Fruit fly (Drosophila melanogaster) whole organism, embryonic: ENCODE data around the gene lectin-28C.

Experiments used
- BtbVII ChIP-seq: fragments of 200-800 bp; sonication (Bioruptor generic); optimal IDR thresholded peaks from 3 replicates; lab custom pipeline; 2017; ENCODE audit warnings: missing biosample characterization, mild to moderate bottlenecking, missing genetic modification characterization
- CG10274 ChIP-seq: fragments of 200-800 bp; sonication (Bioruptor generic); optimal IDR thresholded peaks from 3 replicates; lab custom pipeline; 2017; ENCODE audit warnings: missing biosample characterization, mild to moderate bottlenecking, missing genetic modification characterization
- CG10979 ChIP-seq: fragments of 200-800 bp; sonication (Bioruptor generic); optimal IDR thresholded peaks from 2 replicates; lab custom pipeline; 2018; ENCODE audit warnings: missing biosample characterization, mild to moderate bottlenecking, missing genetic modification characterization, moderate library complexity
- CG11504 ChIP-seq: fragments of 200-800 bp; sonication (Bioruptor generic); optimal IDR thresholded peaks from 3 replicates; lab custom pipeline; 2019; ENCODE audit warnings: missing biosample characterization, mild to moderate bottlenecking, missing genetic modification characterization, moderate library complexity
- CG11560 ChIP-seq: fragments of 200-800 bp; sonication (Bioruptor generic); IDR thresholded peaks from 3 replicates; pipeline ENCODE4 v1.3.6; 2022; ENCODE audit warnings: missing biosample characterization, missing genetic modification characterization
- CG11696 ChIP-seq: fragments of 200-800 bp; sonication (Bioruptor generic); IDR thresholded peaks from 2 replicates; pipeline ENCODE4 v1.3.6; 2022; ENCODE audit warnings: missing biosample characterization, missing genetic modification characterization
- CG12299 ChIP-seq: fragments of 200-800 bp; sonication (Bioruptor generic); optimal IDR thresholded peaks from 2 replicates; lab custom pipeline; 2018; ENCODE audit warnings: missing biosample characterization, mild to moderate bottlenecking, missing genetic modification characterization
- CG13624 ChIP-seq: fragments of 200-800 bp; sonication (Bioruptor generic); optimal IDR thresholded peaks from 2 replicates; lab custom pipeline; 2016; ENCODE audit warnings: missing biosample characterization, missing genetic modification characterization
- CG14441 ChIP-seq: fragments of 200-800 bp; sonication (Bioruptor generic); IDR thresholded peaks from 2 replicates; pipeline ENCODE4 v1.3.6; 2022; ENCODE audit warnings: missing biosample characterization, missing genetic modification characterization
- CG15479 ChIP-seq: fragments of 200-800 bp; sonication (Bioruptor generic); optimal IDR thresholded peaks from 3 replicates; lab custom pipeline; 2019; ENCODE audit warnings: missing biosample characterization, mild to moderate bottlenecking, missing genetic modification characterization, moderate library complexity
- CG17186 ChIP-seq: fragments of 200-800 bp; sonication (Bioruptor generic); optimal IDR thresholded peaks from 3 replicates; lab custom pipeline; 2017; ENCODE audit warnings: missing biosample characterization, missing genetic modification reagents, missing genetic modification characterization
- CG2875 ChIP-seq: fragments of 200-800 bp; sonication (Bioruptor generic); optimal IDR thresholded peaks from 2 replicates; lab custom pipeline; 2017; ENCODE audit warnings: missing biosample characterization, mild to moderate bottlenecking, missing genetic modification characterization, missing genetic modification reagents
- CG31365 ChIP-seq: fragments of 200-800 bp; sonication (Bioruptor generic); optimal IDR thresholded peaks from 2 replicates; lab custom pipeline; 2018; ENCODE audit warnings: missing biosample characterization, mild to moderate bottlenecking, missing genetic modification characterization
- CG4730 ChIP-seq: fragments of 200-800 bp; sonication (Bioruptor generic); IDR thresholded peaks from 2 replicates; pipeline ENCODE4 v1.3.6; 2022; ENCODE audit warnings: missing biosample characterization, missing genetic modification characterization
- CG5245 ChIP-seq: fragments of 200-800 bp; sonication (Bioruptor generic); optimal IDR thresholded peaks from 3 replicates; lab custom pipeline; 2016; ENCODE audit warnings: missing biosample characterization, missing genetic modification characterization
- CG7271 ChIP-seq: fragments of 200-800 bp; sonication (Bioruptor generic); optimal IDR thresholded peaks from 2 replicates; lab custom pipeline; 2018; ENCODE audit warnings: missing biosample characterization, mild to moderate bottlenecking, missing genetic modification characterization, moderate library complexity
- CG7372 ChIP-seq: fragments of 200-800 bp; sonication (Bioruptor generic); IDR thresholded peaks from 2 replicates; pipeline ENCODE4 v1.3.6; 2022; ENCODE audit warnings: missing biosample characterization, missing genetic modification characterization
- CG7745 ChIP-seq: fragments of 200-800 bp; sonication (Bioruptor generic); optimal IDR thresholded peaks from 2 replicates; lab custom pipeline; 2018; ENCODE audit warnings: missing biosample characterization, mild to moderate bottlenecking, missing genetic modification characterization, moderate library complexity
- CG8281 ChIP-seq: fragments of 200-800 bp; sonication (Bioruptor generic); optimal IDR thresholded peaks from 2 replicates; lab custom pipeline; 2018; ENCODE audit warnings: missing biosample characterization, mild to moderate bottlenecking, missing genetic modification characterization, moderate library complexity
- Chrac-16 ChIP-seq: fragments of 200-800 bp; sonication (Bioruptor generic); optimal IDR thresholded peaks from 3 replicates; lab custom pipeline; 2016; ENCODE audit warnings: missing biosample characterization, missing genetic modification characterization
- CkIIα-i1 ChIP-seq: fragments of 200-800 bp; sonication (Bioruptor generic); IDR thresholded peaks from 2 replicates; pipeline ENCODE4 v1.3.6; 2022; ENCODE audit warnings: missing biosample characterization, missing genetic modification characterization
- CoRest ChIP-seq: fragments of 200-800 bp; sonication (Bioruptor generic); optimal IDR thresholded peaks from 3 replicates; lab custom pipeline; 2018; ENCODE audit warnings: missing biosample characterization, mild to moderate bottlenecking, missing genetic modification characterization, moderate library complexity
- Deaf1 ChIP-seq: fragments of 200-800 bp; optimal IDR thresholded peaks from 3 replicates; lab custom pipeline; 2019; ENCODE audit warnings: missing biosample characterization, mild to moderate bottlenecking, missing genetic modification characterization, moderate library complexity
- Dfd ChIP-seq, 2 experiments: fragments of >200 bp; optimal IDR thresholded peaks; 2 replicates each; lab custom pipeline; 2017; ENCODE audit warnings: missing biosample characterization in 2 of 2, missing genetic modification characterization in 2 of 2
- Dip3 ChIP-seq: fragments of 200-800 bp; sonication (Bioruptor generic); optimal IDR thresholded peaks from 3 replicates; lab custom pipeline; 2016; ENCODE audit warnings: missing biosample characterization, missing genetic modification characterization
- Fer1 ChIP-seq: fragments of 200-800 bp; sonication (Bioruptor generic); optimal IDR thresholded peaks from 2 replicates; lab custom pipeline; 2017; ENCODE audit warnings: missing biosample characterization, mild to moderate bottlenecking, missing genetic modification characterization
- HLH3B ChIP-seq: fragments of 200-800 bp; sonication (Bioruptor generic); IDR thresholded peaks from 2 replicates; pipeline ENCODE4 v1.3.6; 2022; ENCODE audit warnings: missing biosample characterization, missing genetic modification characterization
- Hey ChIP-seq: fragments of 200-800 bp; sonication (Bioruptor generic); optimal IDR thresholded peaks from 3 replicates; lab custom pipeline; 2018; ENCODE audit warnings: missing biosample characterization, mild to moderate bottlenecking, missing genetic modification characterization
- Hmx ChIP-seq: fragments of 200-800 bp; sonication (Bioruptor generic); optimal IDR thresholded peaks from 2 replicates; lab custom pipeline; 2016; ENCODE audit warnings: missing biosample characterization, missing genetic modification characterization
- Hr78 ChIP-seq, 2 experiments: fragments of 200-800 bp in 1 of 2; fragments of >200 bp in 1 of 2; sonication (Bioruptor generic) in 1 of 2; optimal IDR thresholded peaks; 2 replicates each; lab custom pipeline; 2017 to 2019; ENCODE audit warnings: missing biosample characterization in 2 of 2, missing genetic modification characterization in 2 of 2, mild to moderate bottlenecking in 1 of 2, moderate library complexity in 1 of 2
- Hsf ChIP-seq: fragments of 200-800 bp; sonication (Bioruptor generic); optimal IDR thresholded peaks from 3 replicates; lab custom pipeline; 2016; ENCODE audit warnings: missing biosample characterization, missing genetic modification characterization
- Mad ChIP-seq: fragments of 200-800 bp; sonication (Bioruptor generic); optimal IDR thresholded peaks from 2 replicates; lab custom pipeline; 2016; ENCODE audit warnings: missing biosample characterization, missing genetic modification characterization
- Nf-YA ChIP-seq: fragments of 200-800 bp; sonication (Bioruptor generic); IDR thresholded peaks from 2 replicates; pipeline ENCODE4 v1.3.6; 2022; ENCODE audit warnings: missing biosample characterization, missing genetic modification characterization
- Vsx1 ChIP-seq: fragments of 200-800 bp; sonication (Bioruptor generic); optimal IDR thresholded peaks from 2 replicates; lab custom pipeline; 2017; ENCODE audit warnings: missing biosample characterization, mild to moderate bottlenecking, missing genetic modification characterization, missing genetic modification reagents
- dan ChIP-seq: fragments of 200-800 bp; sonication (Bioruptor generic); IDR thresholded peaks from 2 replicates; pipeline ENCODE4 v1.3.6; 2022; ENCODE audit warnings: missing biosample characterization, missing genetic modification characterization
- esg ChIP-seq: fragments of 200-800 bp; sonication (Bioruptor generic); conservative IDR thresholded peaks from 2 replicates; pipeline ENCODE4 v1.3.6; 2022; ENCODE audit warnings: missing biosample characterization, missing genetic modification characterization
- ewg ChIP-seq: fragments of 200-800 bp; sonication (Bioruptor generic); optimal IDR thresholded peaks from 3 replicates; lab custom pipeline; 2017; ENCODE audit warnings: mild to moderate bottlenecking, missing biosample characterization, missing genetic modification reagents, missing genetic modification characterization
- fd3F ChIP-seq: fragments of 200-800 bp; sonication (Bioruptor generic); optimal IDR thresholded peaks from 2 replicates; lab custom pipeline; 2018; ENCODE audit warnings: missing biosample characterization, mild to moderate bottlenecking, missing genetic modification characterization, moderate library complexity
- ftz-f1 ChIP-seq: fragments of 200-800 bp; sonication (Bioruptor generic); optimal IDR thresholded peaks from 2 replicates; lab custom pipeline; 2016; ENCODE audit warnings: missing biosample characterization, missing genetic modification characterization
- inv ChIP-seq: fragments of 200-800 bp; sonication (Bioruptor generic); IDR thresholded peaks from 2 replicates; pipeline ENCODE4 v1.3.6; 2022; ENCODE audit warnings: missing biosample characterization, missing genetic modification characterization; ENCODE audit not compliant: partially characterized antibody
- nom ChIP-seq: fragments of 200-800 bp; sonication (Bioruptor generic); optimal IDR thresholded peaks from 2 replicates; lab custom pipeline; 2017; ENCODE audit warnings: missing biosample characterization, missing genetic modification characterization, mild to moderate bottlenecking, moderate library complexity, missing genetic modification reagents
- peb ChIP-seq: fragments of 200-800 bp; sonication (Bioruptor generic); IDR thresholded peaks from 2 replicates; pipeline ENCODE4 v1.3.6; 2022; ENCODE audit warnings: missing biosample characterization, missing genetic modification characterization
- pfk ChIP-seq: fragments of 200-800 bp; sonication (Bioruptor generic); optimal IDR thresholded peaks from 2 replicates; lab custom pipeline; 2018; ENCODE audit warnings: missing biosample characterization, mild to moderate bottlenecking, missing genetic modification characterization, moderate library complexity
- phol ChIP-seq: fragments of 200-800 bp; sonication (Bioruptor generic); optimal IDR thresholded peaks from 3 replicates; lab custom pipeline; 2018; ENCODE audit warnings: missing biosample characterization, mild to moderate bottlenecking, missing genetic modification characterization, moderate library complexity
- sc ChIP-seq, 3 experiments: fragments of >200 bp in 2 of 3; fragments of 200-800 bp in 1 of 3; sonication (Bioruptor generic) in 1 of 3; optimal IDR thresholded peaks; 2 replicates in 2 of 3; 3 replicates in 1 of 3; lab custom pipeline; 2017; ENCODE audit warnings: mild to moderate bottlenecking in 1 of 3, missing biosample characterization in 1 of 3, missing genetic modification characterization in 1 of 3, missing genetic modification reagents in 1 of 3
- so ChIP-seq: fragments of 200-800 bp; sonication (Bioruptor generic); IDR thresholded peaks from 3 replicates; pipeline ENCODE4 v1.3.6; 2022; ENCODE audit warnings: missing biosample characterization, missing genetic modification characterization
- stc ChIP-seq: fragments of 200-800 bp; sonication (Bioruptor generic); IDR thresholded peaks from 2 replicates; pipeline ENCODE4 v1.3.6; 2022; ENCODE audit warnings: missing biosample characterization, missing genetic modification characterization
- sug ChIP-seq: fragments of 200-800 bp; optimal IDR thresholded peaks from 2 replicates; lab custom pipeline; 2019; ENCODE audit warnings: missing biosample characterization, mild to moderate bottlenecking, missing genetic modification characterization, moderate library complexity
- vvl ChIP-seq: fragments of 200-800 bp; sonication (Bioruptor generic); IDR thresholded peaks from 2 replicates; pipeline ENCODE4 v1.3.6; 2022; ENCODE audit warnings: missing biosample characterization, missing genetic modification characterization
- wor ChIP-seq: fragments of 200-800 bp; sonication (Bioruptor generic); IDR thresholded peaks from 2 replicates; pipeline ENCODE4 v1.3.6; 2022; ENCODE audit warnings: missing biosample characterization, missing genetic modification characterization
- zf30C ChIP-seq: fragments of 200-800 bp; sonication (Bioruptor generic); optimal IDR thresholded peaks from 3 replicates; lab custom pipeline; 2018; ENCODE audit warnings: missing biosample characterization, mild to moderate bottlenecking, missing genetic modification characterization

The lectin-28C gene

dm6 chr2L:7890654-7891114, 33.8 kb downstream of the lectin-28C start, which contains the start of gene Spn28Db (continued):
- TF ChIP-seq CG7745 (tag; lab: Kevin White, UChicago) (no peak), pfk (GFP tag; lab: Kevin White, UChicago) (no peak), CG17186 (GFP tag; lab: Kevin White, UChicago) (no peak), CG11560 (tag; lab: Robert Waterston, UW) (no peak), CG14441 (GFP tag; lab: Robert Waterston, UW) (no peak), phol (tag; lab: Kevin White, UChicago) (peak; percentile 11), CG12299 (tag; lab: Kevin White, UChicago) (no peak), Hr78 (GFP tag; optimal IDR thresholded peaks at IDR 0.05; lab: Kevin White, UChicago) (no peak), Dip3 (GFP tag; lab: Kevin White, UChicago) (peak; percentile 53), CG7372 (GFP tag; lab: Robert Waterston, UW) (no peak), CG10979 (tag; lab: Kevin White, UChicago) (no peak), fd3F (GFP tag; lab: Kevin White, UChicago) (no peak), peb (no peak), HLH3B (no peak), BtbVII (no peak), inv (GFP tag; lab: Robert Waterston, UW) (peak; percentile 31; the same call in 1 of the 2 replicates), CG31365 (tag; lab: Kevin White, UChicago) (peak; percentile 22), CG8281 (tag; lab: Kevin White, UChicago) (no peak), CkIIα-i1 (GFP tag; lab: Robert Waterston, UW) (no peak), Dfd (GFP tag; optimal IDR thresholded peaks at IDR 0.05; lab: Kevin White, UChicago) (no peak), CG5245 (GFP tag; lab: Kevin White, UChicago) (no peak), wor (GFP tag; lab: Robert Waterston, UW) (no peak), esg (GFP tag; lab: Robert Waterston, UW) (no peak), CG11696 (GFP tag; lab: Robert Waterston, UW) (no peak), CG15479 (GFP tag; lab: Kevin White, UChicago) (no peak), Hmx (GFP tag; lab: Kevin White, UChicago) (no peak), zf30C (no peak), CG7271 (no peak), Vsx1 (GFP tag; lab: Kevin White, UChicago) (no peak), Fer1 (GFP tag; lab: Kevin White, UChicago) (no peak), sc (optimal IDR thresholded peaks at IDR 0.05; lab: Kevin White, UChicago) (no peak), sc (GFP tag; optimal IDR thresholded peaks at IDR 0.05; lab: Kevin White, UChicago) (no peak), Deaf1 (tag; lab: Kevin White, UChicago) (no peak), Mad (GFP tag; lab: Kevin White, UChicago) (no peak), ftz-f1 (GFP tag; lab: Kevin White, UChicago) (no peak), Hey (tag; lab: Kevin White, UChicago) (no peak), CG4730 (no peak), dan (no peak), stc (GFP tag; lab: Robert Waterston, UW) (no peak), CoRest (tag; lab: Kevin White, UChicago) (no peak), nom (no peak), Chrac-16 (GFP tag; lab: Kevin White, UChicago) (no peak), CG11504 (tag; lab: Kevin White, UChicago) (peak; percentile 66), Hsf (GFP tag; lab: Kevin White, UChicago) (no peak), Nf-YA (GFP tag; lab: Robert Waterston, UW) (no peak), CG2875 (GFP tag; lab: Kevin White, UChicago) (no peak), so (GFP tag; lab: Robert Waterston, UW) (no peak), sug (tag; lab: Kevin White, UChicago) (no peak), ewg (no peak), vvl (no peak), CG13624 (GFP tag; lab: Kevin White, UChicago) (peak; percentile 34), CG10274 (GFP tag; lab: Kevin White, UChicago) (no peak)
